ENCODE assay signal across 2 fruit fly cellular contexts in genomic region chrX:4692963-4693362, dm6.
TF ChIP-seq lines count a peak whose summit lies in the region.

No protein-coding gene starts in this region.

- TF ChIP-seq CTCF in whole organism, embryonic (GFP tag; optimal IDR thresholded peaks at IDR 0.05; lab: Kevin White, UChicago), result no peak

TF ChIP-seq in whole organism, embryonic, 481 proteins besides CTCF, POLR2A, EP300 and RAD21 (continues in another document):
- no peak for TF ChIP-seq gcm2 (GFP tag; optimal IDR thresholded peaks at IDR 0.05; lab: Kevin White, UChicago)
- no peak for TF ChIP-seq tgo (GFP tag; IDR thresholded peaks at IDR 0.05; lab: Robert Waterston, UW)
- TF ChIP-seq vvl (GFP tag; IDR thresholded peaks at IDR 0.05; lab: Robert Waterston, UW), result peak; percentile 22; the same call in 1 of the 2 replicates
- TF ChIP-seq ftz-f1 (GFP tag; optimal IDR thresholded peaks at IDR 0.05; lab: Kevin White, UChicago), result no peak
- peak; percentile 30 for TF ChIP-seq CG2120 (GFP tag; optimal IDR thresholded peaks at IDR 0.05; lab: Kevin White, UChicago)
- peak; percentile 38 for TF ChIP-seq row (GFP tag; IDR thresholded peaks at IDR 0.05; lab: Robert Waterston, UW)
- no peak for TF ChIP-seq CG14441 (GFP tag; IDR thresholded peaks at IDR 0.05; lab: Robert Waterston, UW)
- no peak for TF ChIP-seq CG31224 (GFP tag; IDR thresholded peaks at IDR 0.05; lab: Robert Waterston, UW)
- TF ChIP-seq CG11398 (GFP tag; optimal IDR thresholded peaks at IDR 0.05; lab: Kevin White, UChicago), result no peak
- TF ChIP-seq org-1 (GFP tag; optimal IDR thresholded peaks at IDR 0.05; lab: Kevin White, UChicago), result no peak
- no peak for TF ChIP-seq sima (GFP tag; optimal IDR thresholded peaks at IDR 0.05; lab: Kevin White, UChicago)
- no peak for TF ChIP-seq bbx (GFP tag; IDR thresholded peaks at IDR 0.05; lab: Robert Waterston, UW; ENCODE audit: partially characterized antibody)
- no peak for TF ChIP-seq Sin3A (optimal IDR thresholded peaks at IDR 0.05; lab: Kevin White, UChicago)
- TF ChIP-seq aop (GFP tag; IDR thresholded peaks at IDR 0.05; lab: Robert Waterston, UW), result no peak
- TF ChIP-seq TFAM (GFP tag; optimal IDR thresholded peaks at IDR 0.05; lab: Kevin White, UChicago), result no peak
- peak; percentile 38; the same call in 1 of the 3 replicates for TF ChIP-seq dysf (GFP tag; IDR thresholded peaks at IDR 0.05; lab: Robert Waterston, UW)
- peak; percentile 10 for TF ChIP-seq mam (GFP tag; optimal IDR thresholded peaks at IDR 0.05; lab: Kevin White, UChicago)
- peak; percentile 15 for TF ChIP-seq Xbp1 (GFP tag; optimal IDR thresholded peaks at IDR 0.05; lab: Kevin White, UChicago)
- TF ChIP-seq dpn (GFP tag; optimal IDR thresholded peaks at IDR 0.05; lab: Kevin White, UChicago), result no peak
- TF ChIP-seq CHES-1-like (GFP tag; optimal IDR thresholded peaks at IDR 0.05; lab: Kevin White, UChicago), result no peak
- TF ChIP-seq sens (GFP tag; lab: Kevin White, UChicago), result peak; percentile 81
- TF ChIP-seq eve (GFP tag; optimal IDR thresholded peaks at IDR 0.05; lab: Kevin White, UChicago), result no peak
- TF ChIP-seq scrt (GFP tag; optimal IDR thresholded peaks at IDR 0.05; lab: Kevin White, UChicago), result no peak
- TF ChIP-seq CG31441 (GFP tag; IDR thresholded peaks at IDR 0.05; lab: Robert Waterston, UW), result no peak
- no peak for TF ChIP-seq slbo (GFP tag; IDR thresholded peaks at IDR 0.05; lab: Robert Waterston, UW)
- no peak for TF ChIP-seq CG17802 (tag; optimal IDR thresholded peaks at IDR 0.05; lab: Kevin White, UChicago)
- TF ChIP-seq CG13287 (GFP tag; IDR thresholded peaks at IDR 0.05; lab: Robert Waterston, UW; ENCODE audit: partially characterized antibody), result no peak
- TF ChIP-seq MESR4 (GFP tag; optimal IDR thresholded peaks at IDR 0.05; lab: Kevin White, UChicago), result no peak
- TF ChIP-seq Sox102F (GFP tag; optimal IDR thresholded peaks at IDR 0.05; lab: Kevin White, UChicago), result peak; percentile 5
- TF ChIP-seq tup (GFP tag; optimal IDR thresholded peaks at IDR 0.05; lab: Kevin White, UChicago), result no peak
- TF ChIP-seq CG18599 (GFP tag; optimal IDR thresholded peaks at IDR 0.05; lab: Kevin White, UChicago), result peak; percentile 41
- no peak for TF ChIP-seq NfI (GFP tag; optimal IDR thresholded peaks at IDR 0.05; lab: Kevin White, UChicago)
- TF ChIP-seq Mrtf (GFP tag; IDR thresholded peaks at IDR 0.05; lab: Robert Waterston, UW), result no peak
- TF ChIP-seq eyg (GFP tag; optimal IDR thresholded peaks at IDR 0.05; lab: Kevin White, UChicago), result no peak
- TF ChIP-seq Trl (optimal IDR thresholded peaks at IDR 0.05; lab: Kevin White, UChicago), result no peak
- TF ChIP-seq Trl (GFP tag; optimal IDR thresholded peaks at IDR 0.05; lab: Kevin White, UChicago), result no peak
- no peak for TF ChIP-seq CG10654 (GFP tag; optimal IDR thresholded peaks at IDR 0.05; lab: Kevin White, UChicago)
- TF ChIP-seq CG8281 (tag; optimal IDR thresholded peaks at IDR 0.05; lab: Kevin White, UChicago), result no peak
- no peak for TF ChIP-seq CG17612 (GFP tag; IDR thresholded peaks at IDR 0.05; lab: Robert Waterston, UW)
- no peak for TF ChIP-seq CG11093 (GFP tag; IDR thresholded peaks at IDR 0.05; lab: Robert Waterston, UW)
- no peak for TF ChIP-seq lov (optimal IDR thresholded peaks at IDR 0.05; lab: Kevin White, UChicago)
- TF ChIP-seq lov (GFP tag; IDR thresholded peaks at IDR 0.05; lab: Robert Waterston, UW), result no peak
- TF ChIP-seq gce (GFP tag; IDR thresholded peaks at IDR 0.05; lab: Robert Waterston, UW), result no peak
- TF ChIP-seq sug (tag; optimal IDR thresholded peaks at IDR 0.05; lab: Kevin White, UChicago), result no peak
- TF ChIP-seq wor (GFP tag; IDR thresholded peaks at IDR 0.05; lab: Robert Waterston, UW), result no peak
- peak; percentile 76 for TF ChIP-seq onecut (GFP tag; IDR thresholded peaks at IDR 0.05; lab: Robert Waterston, UW)
- no peak for TF ChIP-seq dati (GFP tag; IDR thresholded peaks at IDR 0.05; lab: Robert Waterston, UW)
- no peak for TF ChIP-seq CG17359 (tag; optimal IDR thresholded peaks at IDR 0.05; lab: Kevin White, UChicago)
- TF ChIP-seq CG8944 (GFP tag; optimal IDR thresholded peaks at IDR 0.05; lab: Kevin White, UChicago), result no peak

TF ChIP-seq in whole organism, prepupa, 60 proteins besides CTCF, POLR2A, EP300 and RAD21:
- TF ChIP-seq CG6163 (GFP tag; IDR thresholded peaks at IDR 0.05; lab: Robert Waterston, UW) (0 out of 3 replicates have a peak, but pooled peaks have one; percentile 10), CG11294 (GFP tag; IDR thresholded peaks at IDR 0.05; lab: Robert Waterston, UW) (no peak), CG6276 (GFP tag; optimal IDR thresholded peaks at IDR 0.05; lab: Kevin White, UChicago) (no peak)

Comparison
In these comparisons a context has a peak if more than half of its experiments do, and no peak if none do; other contexts are left out.
1. Of the 7 proteins assayed by ChIP-seq in both whole organism, embryonic and whole organism, prepupa: peak only in whole organism, embryonic: Sox102F; only in whole organism, prepupa: none; in both: none; in neither: 6.